Fruit fly (Drosophila melanogaster) whole organism, prepupa: Measurements from ENCODE around the gene Pbgs.

Experiments used
- CG10669 ChIP-seq: fragments of 200-800 bp; sonication (Bioruptor generic); optimal IDR thresholded peaks from 3 replicates; lab custom pipeline; 2018; ENCODE audit warnings: missing biosample characterization, mild to moderate bottlenecking, missing genetic modification characterization, moderate library complexity
- CG16779 ChIP-seq: fragments of 200-800 bp; sonication (Bioruptor generic); optimal IDR thresholded peaks from 3 replicates; lab custom pipeline; 2017; ENCODE audit warnings: missing biosample characterization, mild to moderate bottlenecking, missing genetic modification characterization
- Sox102F ChIP-seq: fragments of 200-800 bp; sonication (Bioruptor generic); optimal IDR thresholded peaks from 2 replicates; lab custom pipeline; 2016; ENCODE audit warnings: missing biosample characterization, mild to moderate bottlenecking, missing genetic modification characterization
- dac ChIP-seq: fragments of 200-800 bp; sonication (Bioruptor generic); optimal IDR thresholded peaks from 2 replicates; lab custom pipeline; 2017; ENCODE audit warnings: missing biosample characterization, mild to moderate bottlenecking, missing genetic modification characterization

DNA sequence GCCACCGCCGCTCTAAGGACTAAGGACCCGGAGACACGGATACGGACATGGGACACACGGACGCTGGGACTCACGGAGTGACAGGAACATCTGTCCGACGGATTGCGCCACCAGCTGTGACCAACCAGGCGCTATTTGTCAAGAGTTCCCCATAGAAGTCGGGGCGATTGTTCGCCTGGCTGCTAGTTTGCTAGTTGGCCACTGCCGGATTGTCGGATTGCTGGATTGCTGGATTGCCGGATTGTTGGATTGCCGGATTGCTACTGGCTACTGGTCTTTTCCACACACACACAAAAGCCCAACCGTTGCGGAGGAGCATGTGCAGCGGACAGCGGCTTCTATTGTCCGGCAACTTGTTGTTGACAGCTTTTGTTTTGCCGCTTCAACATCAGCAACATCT lies 43.9 kb downstream of the Pbgs start:
- TF ChIP-seq CG10669 (GFP tag; lab: Kevin White, UChicago) (no peak), dac (GFP tag; lab: Kevin White, UChicago) (no peak), CG16779 (tag; lab: Kevin White, UChicago) (no peak), Sox102F (GFP tag; lab: Kevin White, UChicago) (no peak)
